Fruit fly (Drosophila melanogaster) S2 (cell line): ENCODE results near the gene CG42536.

ENCODE experiments used
- CG8478 ChIP-seq: fragments of >200 bp; optimal IDR thresholded peaks from 2 replicates; lab custom pipeline; 2018
- CTCF ChIP-seq, 2 experiments: fragments of >200 bp; optimal IDR thresholded peaks; 2 replicates each; lab custom pipeline; 2018

DNA sequence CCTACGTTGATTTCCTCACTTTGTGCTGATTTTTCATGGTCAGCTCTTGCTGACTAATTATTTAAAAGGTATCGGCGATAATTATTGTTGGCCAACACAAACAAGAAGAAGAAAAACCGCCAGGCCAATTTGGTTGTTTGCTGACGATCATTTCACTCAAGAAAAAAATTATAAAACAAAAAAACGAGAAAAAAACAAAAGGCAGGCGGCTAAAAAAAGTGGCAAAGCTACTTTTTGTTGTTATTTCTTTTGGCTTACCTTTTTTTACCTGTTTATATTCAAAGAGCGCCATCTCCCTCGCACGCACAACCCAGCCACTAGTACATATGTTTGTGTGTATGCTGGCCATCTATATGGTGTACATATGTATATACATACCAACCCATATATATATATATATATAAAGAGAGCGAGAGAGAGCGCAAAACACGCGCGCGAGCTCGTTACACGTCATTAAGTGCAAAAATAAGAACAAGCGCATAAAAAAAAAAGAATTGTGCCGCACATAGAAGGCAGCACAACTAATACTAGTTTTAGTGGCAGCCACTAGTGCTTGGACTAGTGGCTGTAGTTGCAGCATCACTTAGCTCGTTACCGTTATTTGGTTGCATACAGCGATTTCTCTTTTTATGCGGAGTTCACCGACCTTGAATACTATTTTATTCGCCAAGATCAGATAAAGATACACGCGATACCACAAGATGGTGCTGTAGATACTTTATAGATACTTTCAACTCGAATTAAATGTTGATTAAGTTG, 45.9 kb upstream of the CG42536 start:
- TF ChIP-seq CG8478 (lab: Kevin White, UChicago) (no peak), CTCF (optimal IDR thresholded peaks at IDR 0.05; lab: Kevin White, UChicago) (no peak)
